Fruit fly (Drosophila melanogaster): ENCODE measurements around the gene Pgant7.

- TF ChIP-seq psq (GFP tag; optimal IDR thresholded peaks at IDR 0.05), result no peak
- TF ChIP-seq br (GFP tag; optimal IDR thresholded peaks at IDR 0.05), result no peak
- TF ChIP-seq CG32264 (GFP tag; optimal IDR thresholded peaks at IDR 0.05), result no peak
- TF ChIP-seq dl (GFP tag; optimal IDR thresholded peaks at IDR 0.05; ENCODE audit: insufficient read depth in 1 of 2, partially characterized antibody in 2 of 2), result no peak
- no peak for TF ChIP-seq h (GFP tag; optimal IDR thresholded peaks at IDR 0.05)
Observed at dm6 chrX:18512271-18512679, 12.5 kb upstream of the Pgant7 start, which contains the start of gene Ggt-1.

Data from whole organism, wandering third instar larva.